Worm (Caenorhabditis elegans): ENCODE data around the gene F09E5.3.

DNA sequence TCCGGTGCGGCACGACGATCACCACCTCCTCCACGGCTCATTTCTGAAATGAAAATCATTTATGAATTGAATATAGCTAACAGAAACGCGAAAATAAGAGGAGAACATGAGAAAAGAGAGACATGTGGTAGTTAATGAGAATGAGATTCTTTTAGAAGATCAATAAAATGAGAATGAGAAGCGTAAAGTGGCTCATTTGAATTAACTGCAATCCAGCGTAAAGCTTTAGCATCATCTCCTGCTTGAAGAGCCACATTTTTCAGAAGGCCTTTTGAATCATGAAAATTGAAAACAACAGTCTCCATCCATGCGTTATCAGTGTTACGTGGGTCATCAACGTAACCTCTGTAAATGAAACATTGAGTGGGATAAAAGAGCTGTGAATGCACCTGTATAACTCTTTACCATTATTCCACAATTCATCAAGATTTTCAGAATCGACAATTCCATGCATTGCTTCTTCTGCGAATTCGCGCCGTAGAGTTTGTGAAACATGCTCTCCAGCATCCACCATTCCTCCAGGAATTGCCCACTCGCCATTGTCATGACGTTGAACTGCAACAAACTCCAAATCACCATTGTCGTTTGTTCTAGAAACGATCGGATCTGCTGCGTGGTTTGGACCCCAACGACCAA lies 15.1 kb downstream of the F09E5.3 start, which contains the start of gene rsp-4:
- TF ChIP-seq sox-4 (tag; optimal IDR thresholded peaks at IDR 0.05) = no peak
- TF ChIP-seq ceh-22 (tag; optimal IDR thresholded peaks at IDR 0.05) = no peak
- TF ChIP-seq hlh-15 (tag; optimal IDR thresholded peaks at IDR 0.05) = no peak
- TF ChIP-seq ceh-19 (GFP tag; optimal IDR thresholded peaks at IDR 0.05) = no peak
- no peak for TF ChIP-seq fkh-10 (GFP tag; optimal IDR thresholded peaks at IDR 0.05)
- TF ChIP-seq fkh-6 (tag; optimal IDR thresholded peaks at IDR 0.05) = no peak
- TF ChIP-seq sdc-2 (tag; optimal IDR thresholded peaks at IDR 0.05) = no peak

Data from whole organism, late embryonic.